Worm (Caenorhabditis elegans) whole organism, L1 larva: ENCODE measurements around the gene gck-3.

Experiments
- C16A3.4 ChIP-seq: fragments of 150-350 bp; optimal IDR thresholded peaks from 2 replicates; lab custom pipeline; 2014; ENCODE audit warnings: missing biosample characterization, missing genetic modification characterization
- aly-2 ChIP-seq: fragments of 150-350 bp; optimal IDR thresholded peaks from 2 replicates; lab custom pipeline; 2014; ENCODE audit warnings: missing biosample characterization, missing genetic modification characterization
- ama-1 ChIP-seq: fragments of 150-350 bp; optimal IDR thresholded peaks from 2 replicates; lab custom pipeline; 2014
- blmp-1 ChIP-seq: fragments of 150-350 bp; optimal IDR thresholded peaks from 2 replicates; lab custom pipeline; 2014; ENCODE audit warnings: missing biosample characterization, missing genetic modification characterization
- ceh-8 ChIP-seq: fragments of 200-800 bp; sonication (Bioruptor generic); optimal IDR thresholded peaks from 2 replicates; lab custom pipeline; 2018; ENCODE audit warnings: mild to moderate bottlenecking, missing genetic modification characterization, moderate library complexity, missing compliant biosample characterization
- ceh-82 ChIP-seq, 3 experiments: fragments of 150-350 bp in 1 of 3; sonication (generic microtip) in 2 of 3; optimal IDR thresholded peaks; 2 replicates each; lab custom pipeline; 2014 to 2017; ENCODE audit warnings: missing biosample characterization in 3 of 3, missing genetic modification characterization in 3 of 3
- ceh-88 ChIP-seq: fragments of 200-800 bp; sonication (Bioruptor generic); IDR thresholded peaks from 2 replicates; pipeline ENCODE4 v1.3.6; 2022; ENCODE audit warnings: missing genetic modification characterization, missing compliant biosample characterization
- dpl-1 ChIP-seq, 3 experiments: fragments of 150-350 bp in 2 of 3; sonication (generic microtip) in 1 of 3; optimal IDR thresholded peaks; 2 replicates each; lab custom pipeline; 2014 to 2017; ENCODE audit warnings: missing biosample characterization in 3 of 3, missing genetic modification characterization in 3 of 3, missing genetic modification reagents in 3 of 3
- dsc-1 ChIP-seq: sonication (generic microtip); optimal IDR thresholded peaks from 2 replicates; lab custom pipeline; 2016; ENCODE audit warnings: mild to moderate bottlenecking, missing genetic modification characterization, missing compliant biosample characterization
- efl-1 ChIP-seq, 4 experiments: fragments of 150-350 bp; optimal IDR thresholded peaks in 3 of 4; peaks in 1 of 4; 1 replicate in 1 of 4; 2 replicates in 3 of 4; lab custom pipeline; 2014; ENCODE audit warnings: missing biosample characterization in 2 of 4, missing genetic modification characterization in 2 of 4, missing genetic modification reagents in 2 of 4
- egl-13 ChIP-seq: sonication (generic microtip); optimal IDR thresholded peaks from 2 replicates; lab custom pipeline; 2016; ENCODE audit warnings: missing genotype, missing genetic modification reagents, missing genetic modification characterization, missing compliant biosample characterization
- egl-27 ChIP-seq, 2 experiments: fragments of 150-350 bp in 1 of 2; sonication (generic microtip); optimal IDR thresholded peaks; 3 replicates each; lab custom pipeline; 2017 to 2018; ENCODE audit warnings: missing biosample characterization in 2 of 2, missing genetic modification characterization in 2 of 2, missing genetic modification reagents in 2 of 2
- elt-3 ChIP-seq, 6 experiments: fragments of 150-350 bp in 1 of 6; sonication (generic microtip); optimal IDR thresholded peaks; 2 replicates each; lab custom pipeline; 2017 to 2018; ENCODE audit warnings: missing biosample characterization in 6 of 6, missing genetic modification characterization in 6 of 6, inconsistent platforms in 1 of 6
- fkh-4 ChIP-seq: sonication (generic microtip); optimal IDR thresholded peaks from 2 replicates; lab custom pipeline; 2016; ENCODE audit warnings: missing compliant biosample characterization, missing genetic modification characterization, borderline replicate concordance
- fos-1 ChIP-seq: fragments of 150-350 bp; optimal IDR thresholded peaks from 2 replicates; lab custom pipeline; 2014; ENCODE audit warnings: missing biosample characterization, missing genetic modification characterization
- grh-1 ChIP-seq: fragments of 200-800 bp; sonication (Bioruptor generic); IDR thresholded peaks from 2 replicates; pipeline ENCODE4 v1.3.6; 2022; ENCODE audit warnings: missing genetic modification reagents, missing genetic modification characterization, missing compliant biosample characterization
- hpl-2 ChIP-seq: fragments of 150-350 bp; optimal IDR thresholded peaks from 2 replicates; lab custom pipeline; 2014; ENCODE audit warnings: missing biosample characterization, missing genetic modification reagents, missing genetic modification characterization
- isw-1 ChIP-seq: fragments of 200-800 bp; sonication (Bioruptor generic); IDR thresholded peaks from 2 replicates; pipeline ENCODE4 v1.3.6; 2022; ENCODE audit warnings: missing genetic modification characterization, missing compliant biosample characterization
- jun-1 ChIP-seq: fragments of 150-350 bp; optimal IDR thresholded peaks from 2 replicates; lab custom pipeline; 2014; ENCODE audit warnings: missing biosample characterization, missing genetic modification reagents, missing genetic modification characterization
- lin-13 ChIP-seq: fragments of 150-350 bp; optimal IDR thresholded peaks from 2 replicates; lab custom pipeline; 2014; ENCODE audit warnings: missing biosample characterization, missing genetic modification reagents, missing genetic modification characterization
- lin-14 ChIP-seq: fragments of 200-800 bp; sonication (Bioruptor generic); optimal IDR thresholded peaks from 2 replicates; lab custom pipeline; 2018; ENCODE audit warnings: mild to moderate bottlenecking, missing genetic modification characterization, moderate library complexity, missing compliant biosample characterization
- lin-15B ChIP-seq: fragments of 150-350 bp; sonication (generic microtip); optimal IDR thresholded peaks from 3 replicates; lab custom pipeline; 2014; ENCODE audit warnings: missing biosample characterization, missing genetic modification characterization
- lin-35 ChIP-seq, 2 experiments: fragments of 150-350 bp; optimal IDR thresholded peaks; 2 replicates each; lab custom pipeline; 2014; ENCODE audit warnings: missing biosample characterization in 2 of 2, missing genetic modification characterization in 2 of 2, missing genetic modification reagents in 2 of 2
- lsy-2 ChIP-seq, 2 experiments: fragments of 150-350 bp; optimal IDR thresholded peaks; 2 replicates each; lab custom pipeline; 2014; ENCODE audit warnings: missing biosample characterization in 2 of 2, missing genetic modification characterization in 2 of 2
- mep-1 ChIP-seq: fragments of 150-350 bp; optimal IDR thresholded peaks from 2 replicates; lab custom pipeline; 2014; ENCODE audit warnings: missing biosample characterization, missing genetic modification characterization
- nhr-11 ChIP-seq: fragments of 150-350 bp; optimal IDR thresholded peaks from 2 replicates; lab custom pipeline; 2014; ENCODE audit warnings: missing biosample characterization, missing genetic modification characterization
- nhr-19 ChIP-seq: fragments of 200-800 bp; sonication (Bioruptor generic); conservative IDR thresholded peaks from 2 replicates; pipeline ENCODE4 v1.3.6; 2022; ENCODE audit warnings: missing genetic modification characterization, missing compliant biosample characterization
- nhr-20 ChIP-seq: sonication (generic microtip); optimal IDR thresholded peaks from 2 replicates; lab custom pipeline; 2016; ENCODE audit warnings: mild to moderate bottlenecking, missing genetic modification characterization, missing compliant biosample characterization
- nhr-71 ChIP-seq: sonication (generic microtip); optimal IDR thresholded peaks from 2 replicates; lab custom pipeline; 2016; ENCODE audit warnings: mild to moderate bottlenecking, missing genetic modification characterization, moderate library complexity, missing compliant biosample characterization
- nhr-84 ChIP-seq: sonication (generic microtip); optimal IDR thresholded peaks from 2 replicates; lab custom pipeline; 2017; ENCODE audit warnings: missing biosample characterization, missing genetic modification characterization
- nhr-85 ChIP-seq: sonication (generic microtip); peaks from one replicate; lab custom pipeline; 2016; ENCODE audit warnings: missing genetic modification characterization, inconsistent platforms, missing compliant biosample characterization
- nhr-90 ChIP-seq: sonication (generic microtip); optimal IDR thresholded peaks from 2 replicates; lab custom pipeline; 2016; ENCODE audit warnings: mild to moderate bottlenecking, missing genetic modification characterization, missing compliant biosample characterization; ENCODE audit not compliant: poor library complexity
- pax-3 ChIP-seq: fragments of 200-800 bp; sonication (Bioruptor generic); optimal IDR thresholded peaks from 2 replicates; lab custom pipeline; 2018; ENCODE audit warnings: mild to moderate bottlenecking, missing genetic modification characterization, moderate library complexity, missing compliant biosample characterization
- rnt-1 ChIP-seq: sonication (generic microtip); optimal IDR thresholded peaks from 2 replicates; lab custom pipeline; 2016; ENCODE audit warnings: mild to moderate bottlenecking, missing genetic modification characterization, moderate library complexity, missing compliant biosample characterization
- snu-23 ChIP-seq: sonication (generic microtip); optimal IDR thresholded peaks from 2 replicates; lab custom pipeline; 2016; ENCODE audit warnings: missing genetic modification characterization, missing compliant biosample characterization
- sox-4 ChIP-seq: sonication (generic microtip); optimal IDR thresholded peaks from 2 replicates; lab custom pipeline; 2016; ENCODE audit warnings: missing genetic modification characterization, missing compliant biosample characterization
- sptf-1 ChIP-seq: fragments of 150-350 bp; optimal IDR thresholded peaks from 2 replicates; lab custom pipeline; 2014; ENCODE audit warnings: missing biosample characterization, missing genetic modification characterization
- sup-37 ChIP-seq: fragments of 200-800 bp; sonication (Bioruptor generic); optimal IDR thresholded peaks from 2 replicates; lab custom pipeline; 2018; ENCODE audit warnings: mild to moderate bottlenecking, missing genetic modification characterization, missing compliant biosample characterization
- swsn-7 ChIP-seq: sonication (generic microtip); optimal IDR thresholded peaks from 2 replicates; lab custom pipeline; 2016; ENCODE audit warnings: missing genetic modification characterization, missing compliant biosample characterization
- tlp-1 ChIP-seq: fragments of 150-350 bp; optimal IDR thresholded peaks from 2 replicates; lab custom pipeline; 2014; ENCODE audit warnings: missing biosample characterization, missing genetic modification characterization
- unc-130 ChIP-seq: fragments of 150-350 bp; optimal IDR thresholded peaks from 2 replicates; lab custom pipeline; 2017; ENCODE audit warnings: missing biosample characterization, missing genetic modification characterization, inconsistent platforms
- unc-30 ChIP-seq: sonication (generic microtip); optimal IDR thresholded peaks from 2 replicates; lab custom pipeline; 2017; ENCODE audit warnings: missing biosample characterization, missing genetic modification characterization
- vab-15 ChIP-seq: sonication (generic microtip); optimal IDR thresholded peaks from 2 replicates; lab custom pipeline; 2017; ENCODE audit warnings: missing genotype, mild to moderate bottlenecking, missing genetic modification characterization, missing compliant biosample characterization
- ztf-11 ChIP-seq, 2 experiments: sonication (generic microtip); optimal IDR thresholded peaks; 2 replicates each; lab custom pipeline; 2016 to 2017; ENCODE audit warnings: missing genetic modification characterization in 2 of 2, missing biosample characterization in 1 of 2, missing compliant biosample characterization in 1 of 2
- ztf-4 ChIP-seq: fragments of 150-350 bp; optimal IDR thresholded peaks from 2 replicates; lab custom pipeline; 2014; ENCODE audit warnings: missing biosample characterization, missing genetic modification characterization

Gene gck-3

ce11 chrV:17910019-17910418 lies 56.6 kb downstream of the gck-3 start, which contains the start of gene dcar-1:
TSS of gene dcar-1 (plus strand) at chrV:17910319.
- TF ChIP-seq lin-35 (GFP tag; optimal IDR thresholded peaks at IDR 0.05; lab: Kevin White, UChicago) (no peak), elt-3 (tag; optimal IDR thresholded peaks at IDR 0.05; lab: Kevin White, UChicago) (peak in 2 of 6 experiments; percentile 17 to 23), egl-27 (tag; optimal IDR thresholded peaks at IDR 0.05; lab: Kevin White, UChicago) (no peak), blmp-1 (tag; lab: Kevin White, UChicago) (peak; percentile 75), dsc-1 (no peak), pax-3 (no peak)

- TF ChIP-seq lin-13 (GFP tag; lab: Kevin White, UChicago) (no peak), rnt-1 (no peak), aly-2 (tag; lab: Kevin White, UChicago) (no peak), ztf-4 (tag; lab: Kevin White, UChicago) (no peak), tlp-1 (tag; lab: Kevin White, UChicago) (no peak), elt-3 (tag; optimal IDR thresholded peaks at IDR 0.05; lab: Kevin White, UChicago) (peak in 1 of 6 experiments; percentile 52), sox-4 (tag; lab: Kevin White, UChicago) (no peak), lsy-2 (tag; optimal IDR thresholded peaks at IDR 0.05; lab: Kevin White, UChicago) (peak in 1 of 2 experiments; percentile 18), nhr-19 (GFP tag; lab: Robert Waterston, UW) (peak; percentile 7; the same call in 1 of the 2 replicates), fos-1 (tag; lab: Kevin White, UChicago) (no peak), blmp-1 (tag; lab: Kevin White, UChicago) (peak; percentile 97), nhr-84 (no peak), ceh-88 (GFP tag; lab: Robert Waterston, UW) (no peak), lin-35 (GFP tag; optimal IDR thresholded peaks at IDR 0.05; lab: Kevin White, UChicago) (peak in 1 of 2 experiments; percentile 49), swsn-7 (no peak), nhr-85 (peak; percentile 84), ceh-82 (tag; optimal IDR thresholded peaks at IDR 0.05; lab: Kevin White, UChicago) (no peak), nhr-11 (tag; lab: Kevin White, UChicago) (no peak), C16A3.4 (tag; lab: Kevin White, UChicago) (peak; percentile 31), nhr-90 (tag; lab: Kevin White, UChicago) (no peak), vab-15 (tag; lab: Kevin White, UChicago) (no peak), mep-1 (tag; lab: Kevin White, UChicago) (peak; percentile 19), hpl-2 (GFP tag; lab: Kevin White, UChicago) (no peak), sptf-1 (tag; lab: Kevin White, UChicago) (no peak), snu-23 (GFP tag; lab: Kevin White, UChicago) (peak; percentile 43), nhr-20 (peak; percentile 38), isw-1 (GFP tag; lab: Robert Waterston, UW) (no peak), sup-37 (GFP tag; lab: Kevin White, UChicago) (no peak), ztf-11 (tag; optimal IDR thresholded peaks at IDR 0.05; lab: Kevin White, UChicago) (no peak), grh-1 (no peak), lin-14 (GFP tag; lab: Kevin White, UChicago) (peak; percentile 72), nhr-71 (tag; lab: Kevin White, UChicago) (peak; percentile 12), dpl-1 (GFP tag; optimal IDR thresholded peaks at IDR 0.05; lab: Kevin White, UChicago) (peak in 1 of 3 experiments; percentile 2), fkh-4 (tag; lab: Kevin White, UChicago) (no peak), lin-15B (tag; lab: Kevin White, UChicago) (no peak), ama-1 (no peak), egl-13 (tag; lab: Kevin White, UChicago) (no peak), unc-30 (tag; lab: Kevin White, UChicago) (no peak), efl-1 (optimal IDR thresholded peaks at IDR 0.05; lab: Kevin White, UChicago) (no peak), efl-1 (GFP tag; optimal IDR thresholded peaks at IDR 0.05 in 1 of 2; lab: Kevin White, UChicago) (peak in 1 of 2 experiments; percentile 86), jun-1 (tag; lab: Kevin White, UChicago) (no peak), ceh-8 (no peak), unc-130 (tag; lab: Kevin White, UChicago) (no peak)
Observed at ce11 chrV:17905765-17906164, 60.9 kb downstream of the gck-3 start.
